Worm (Caenorhabditis elegans): ENCODE data around the gene gstk-2.

The gstk-2 gene

DNA sequence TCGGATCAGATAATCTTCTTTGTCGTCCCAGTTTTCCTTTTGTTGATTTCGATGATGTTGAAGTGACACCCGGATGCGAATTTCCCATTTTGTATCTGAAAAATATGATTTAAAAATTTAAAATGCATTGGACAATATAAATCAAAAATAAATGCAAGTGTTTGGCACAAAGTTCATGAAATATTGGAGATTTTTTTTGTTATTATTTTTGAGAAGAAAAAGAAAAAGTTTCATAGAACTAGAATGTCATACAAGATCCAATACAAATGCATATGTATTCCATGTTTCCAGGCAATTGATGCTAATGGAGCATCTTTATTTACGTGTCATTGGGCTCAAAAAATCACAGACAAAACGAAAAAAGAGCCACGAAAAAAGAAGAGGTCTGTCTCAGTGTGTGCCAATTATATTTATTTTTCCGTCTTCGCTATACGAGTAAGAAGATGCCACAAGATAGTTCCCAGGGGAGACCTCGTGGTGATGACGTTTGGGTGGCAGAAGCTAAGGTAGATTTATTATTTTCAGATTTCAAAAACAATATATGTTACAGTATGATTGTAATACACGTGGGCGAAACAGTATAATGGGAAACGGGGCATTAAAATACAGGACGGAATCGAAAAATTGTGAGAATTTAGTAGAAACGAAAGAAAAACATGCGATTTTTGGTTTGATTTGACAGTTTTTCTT is 22.5 kb downstream of the gstk-2 start, which contains the start of the genes glb-23 and R13A1.1:
Gene glb-23 (minus strand): TSS at position 101 of the 690 bp plus-strand sequence.
Gene R13A1.1 (plus strand): TSS at position 640 of the 690 bp plus-strand sequence.
- no peak for TF ChIP-seq hlh-1 (tag; optimal IDR thresholded peaks at IDR 0.05)
- no peak for TF ChIP-seq mep-1 (tag; optimal IDR thresholded peaks at IDR 0.05)
- TF ChIP-seq ces-1 (GFP tag; optimal IDR thresholded peaks at IDR 0.05) = no peak
- TF ChIP-seq nhr-12 (tag; optimal IDR thresholded peaks at IDR 0.05) = no peak
- no peak for TF ChIP-seq lin-13 (tag; optimal IDR thresholded peaks at IDR 0.05)
- no peak for TF ChIP-seq cnd-1 (tag; optimal IDR thresholded peaks at IDR 0.05)
- TF ChIP-seq unc-39 (tag; optimal IDR thresholded peaks at IDR 0.05) = no peak
- no peak for TF ChIP-seq blmp-1 (tag; optimal IDR thresholded peaks at IDR 0.05)
- no peak for TF ChIP-seq snpc-4 (tag; optimal IDR thresholded peaks at IDR 0.05)
- no peak for TF ChIP-seq zip-8 (tag; optimal IDR thresholded peaks at IDR 0.05)
- no peak for TF ChIP-seq drap-1 (GFP tag; optimal IDR thresholded peaks at IDR 0.05)
- no peak for TF ChIP-seq lsy-2 (tag; optimal IDR thresholded peaks at IDR 0.05)
- TF ChIP-seq tbx-8 (GFP tag; optimal IDR thresholded peaks at IDR 0.05) = no peak
- TF ChIP-seq ceh-43 (GFP tag; optimal IDR thresholded peaks at IDR 0.05) = no peak
- no peak for TF ChIP-seq unc-62 (GFP tag; optimal IDR thresholded peaks at IDR 0.05)
- no peak for TF ChIP-seq nhr-2 (tag; optimal IDR thresholded peaks at IDR 0.05)
- no peak for TF ChIP-seq mab-5 (tag; optimal IDR thresholded peaks at IDR 0.05)
- TF ChIP-seq elt-3 (tag; optimal IDR thresholded peaks at IDR 0.05) = no peak
- no peak for TF ChIP-seq sptf-1 (tag; optimal IDR thresholded peaks at IDR 0.05)
- no peak for TF ChIP-seq nhr-237 (tag; optimal IDR thresholded peaks at IDR 0.05)

DNA sequence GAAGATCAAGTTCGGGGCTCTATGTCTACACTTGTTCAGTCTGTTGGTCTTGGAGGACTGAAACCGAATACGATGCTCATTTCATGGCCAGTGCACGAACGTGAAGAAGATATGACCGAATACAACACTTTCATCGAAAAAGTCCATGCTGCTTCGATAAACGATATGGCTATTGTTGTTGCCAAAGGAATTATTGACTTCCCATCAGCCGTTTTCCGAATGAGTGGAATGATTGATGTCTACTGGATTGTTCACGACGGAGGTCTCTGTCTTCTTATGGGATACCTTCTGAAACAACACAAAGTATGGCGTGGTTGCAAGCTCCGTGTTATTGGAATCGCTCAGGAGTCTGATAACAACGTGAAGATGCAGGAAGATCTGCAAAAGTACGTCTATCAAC is 25.9 kb downstream of the gstk-2 start:
- TF ChIP-seq snpc-4 (tag; optimal IDR thresholded peaks at IDR 0.05) (no peak), ztf-11 (tag; optimal IDR thresholded peaks at IDR 0.05) (no peak), unc-62 (GFP tag; optimal IDR thresholded peaks at IDR 0.05) (no peak), bed-3 (GFP tag; optimal IDR thresholded peaks at IDR 0.05) (no peak), drap-1 (GFP tag; optimal IDR thresholded peaks at IDR 0.05) (no peak), flh-1 (GFP tag; optimal IDR thresholded peaks at IDR 0.05) (no peak), lin-32 (GFP tag; optimal IDR thresholded peaks at IDR 0.05) (no peak), cnd-1 (tag; optimal IDR thresholded peaks at IDR 0.05) (no peak), unc-39 (tag; optimal IDR thresholded peaks at IDR 0.05) (no peak), ceh-43 (GFP tag; optimal IDR thresholded peaks at IDR 0.05) (no peak), M03D4.4 (tag; optimal IDR thresholded peaks at IDR 0.05) (no peak), mls-2 (tag; optimal IDR thresholded peaks at IDR 0.05) (no peak), blmp-1 (tag; optimal IDR thresholded peaks at IDR 0.05) (no peak), nhr-2 (tag; optimal IDR thresholded peaks at IDR 0.05) (no peak), zip-8 (tag; optimal IDR thresholded peaks at IDR 0.05) (no peak)

DNA sequence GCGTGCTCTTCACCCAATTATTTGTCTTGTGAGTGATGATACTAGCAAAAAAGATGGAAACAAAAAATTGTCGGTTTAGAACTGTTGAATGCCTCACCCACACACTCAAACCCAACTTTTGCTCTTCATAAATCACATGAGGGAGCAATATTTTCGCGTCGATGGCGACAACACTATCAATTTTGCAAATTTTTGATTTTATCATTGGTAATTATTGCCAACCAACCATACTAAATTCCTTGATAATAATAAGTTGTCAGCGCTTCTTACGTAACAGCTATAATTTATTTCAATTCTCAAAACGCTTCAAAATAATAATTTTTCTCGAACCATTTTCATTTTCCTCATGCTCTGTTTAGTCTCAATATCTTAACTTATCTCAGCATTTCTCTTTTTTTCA is 29.3 kb downstream of the gstk-2 start:
- TF ChIP-seq unc-120 (tag; optimal IDR thresholded peaks at IDR 0.05; ENCODE audit: poor library complexity, severe bottlenecking) (no peak), sem-2 (GFP tag; optimal IDR thresholded peaks at IDR 0.05) (no peak), lin-13 (tag; optimal IDR thresholded peaks at IDR 0.05) (no peak), cnd-1 (tag; optimal IDR thresholded peaks at IDR 0.05) (no peak), zip-8 (tag; optimal IDR thresholded peaks at IDR 0.05) (no peak), nhr-12 (tag; optimal IDR thresholded peaks at IDR 0.05) (no peak), mab-5 (tag; optimal IDR thresholded peaks at IDR 0.05) (no peak), snpc-4 (tag; optimal IDR thresholded peaks at IDR 0.05) (no peak), elt-3 (tag; optimal IDR thresholded peaks at IDR 0.05) (no peak), hlh-1 (tag; optimal IDR thresholded peaks at IDR 0.05) (no peak)

DNA sequence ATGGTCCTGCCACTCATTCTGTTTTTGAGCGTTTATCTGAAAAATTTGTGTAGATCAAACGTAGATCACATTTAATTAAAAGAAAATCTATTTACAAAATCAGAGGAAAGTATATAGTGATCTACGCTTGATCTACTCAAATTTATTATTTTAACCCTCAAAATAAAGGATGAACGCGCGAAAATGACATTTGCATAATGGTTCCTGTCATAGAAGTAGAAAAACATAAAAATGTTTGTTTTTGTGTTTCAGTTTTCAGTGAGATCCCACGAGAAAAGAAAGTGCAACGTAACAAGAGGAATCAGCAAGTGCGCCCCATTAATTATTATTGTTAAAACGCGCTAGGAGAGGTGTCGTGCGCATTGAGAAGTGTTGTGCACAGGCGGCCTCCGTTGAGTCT is 30.8 kb downstream of the gstk-2 start:
- TF ChIP-seq elt-3 (tag; optimal IDR thresholded peaks at IDR 0.05) (no peak), snpc-4 (tag; optimal IDR thresholded peaks at IDR 0.05) (no peak), ham-2 (GFP tag; optimal IDR thresholded peaks at IDR 0.05) (no peak), zip-8 (tag; optimal IDR thresholded peaks at IDR 0.05) (no peak), ceh-83 (GFP tag; optimal IDR thresholded peaks at IDR 0.05) (no peak)

DNA sequence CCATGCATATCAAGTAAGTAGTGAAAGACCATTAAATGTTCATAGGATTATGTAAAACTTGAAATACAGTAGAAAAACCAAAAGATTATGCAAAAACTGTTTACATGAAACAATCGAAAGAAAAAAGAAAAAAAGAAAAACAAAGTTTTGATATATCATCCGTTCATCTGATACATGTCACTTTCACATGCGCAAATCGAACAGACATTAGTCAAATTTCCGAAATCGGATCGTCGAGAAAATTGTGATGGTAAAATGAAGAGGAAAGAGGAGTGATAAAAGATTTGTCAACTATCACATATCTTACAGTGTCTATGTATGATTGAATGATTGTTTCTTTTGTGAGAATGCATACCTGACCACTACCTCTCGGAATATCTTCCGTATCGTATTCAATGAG is 33.1 kb downstream of the gstk-2 start:
- TF ChIP-seq bed-3 (GFP tag; optimal IDR thresholded peaks at IDR 0.05) (no peak), nhr-76 (tag; optimal IDR thresholded peaks at IDR 0.05) (no peak)

All from whole organism, mixed stage, embryonic.